Worm (Caenorhabditis elegans) whole organism, L4 larva: Measurements from ENCODE around the gene par-4.

Source experiments
- F44E2.7 ChIP-seq: fragments of 200-800 bp; sonication (Bioruptor generic); IDR thresholded peaks from 2 replicates; pipeline ENCODE4 v2.1.2; 2022; ENCODE audit warnings: missing genetic modification characterization, missing compliant biosample characterization
- F49E8.2 ChIP-seq: sonication (generic microtip); optimal IDR thresholded peaks from 2 replicates; lab custom pipeline; 2016; ENCODE audit warnings: missing compliant biosample characterization, mild to moderate bottlenecking, missing genetic modification characterization, borderline replicate concordance
- T20F7.1 ChIP-seq: fragments of 200-800 bp; sonication (Bioruptor generic); optimal IDR thresholded peaks from 2 replicates; lab custom pipeline; 2018; ENCODE audit warnings: mild to moderate bottlenecking, missing genetic modification characterization, missing compliant biosample characterization
- Y5F2A.4 ChIP-seq: fragments of 200-800 bp; sonication (Bioruptor generic); optimal IDR thresholded peaks from 2 replicates; lab custom pipeline; 2018; ENCODE audit warnings: mild to moderate bottlenecking, missing genetic modification characterization, missing compliant biosample characterization
- ZK546.5 ChIP-seq, 2 experiments: sonication (generic microtip); optimal IDR thresholded peaks; 2 replicates each; lab custom pipeline; 2017; ENCODE audit warnings: missing biosample characterization in 2 of 2, missing genetic modification characterization in 2 of 2
- aha-1 ChIP-seq: fragments of 150-350 bp; peaks from one replicate; lab custom pipeline; 2014; ENCODE audit warnings: missing biosample characterization, missing genetic modification characterization
- attf-4 ChIP-seq: sonication (generic microtip); optimal IDR thresholded peaks from 3 replicates; lab custom pipeline; 2017; ENCODE audit warnings: missing biosample characterization, missing genetic modification characterization
- ceh-62 ChIP-seq: sonication (generic microtip); optimal IDR thresholded peaks from 2 replicates; lab custom pipeline; 2017; ENCODE audit warnings: missing biosample characterization, missing genetic modification characterization
- daf-12 ChIP-seq: fragments of 150-350 bp; optimal IDR thresholded peaks from 2 replicates; lab custom pipeline; 2014; ENCODE audit warnings: missing biosample characterization, missing genetic modification reagents, missing genetic modification characterization
- egl-43 ChIP-seq: fragments of 200-800 bp; sonication (Bioruptor generic); IDR thresholded peaks from 2 replicates; pipeline ENCODE4 v1.3.6; 2022; ENCODE audit warnings: missing genetic modification reagents, missing genetic modification characterization, missing compliant biosample characterization
- gei-8 ChIP-seq: fragments of 200-800 bp; sonication (Bioruptor generic); optimal IDR thresholded peaks from 2 replicates; lab custom pipeline; 2018; ENCODE audit warnings: mild to moderate bottlenecking, missing genetic modification characterization, missing compliant biosample characterization
- hif-1 ChIP-seq, 2 experiments: sonication (generic microtip); optimal IDR thresholded peaks; 2 replicates each; lab custom pipeline; 2016 to 2017; ENCODE audit warnings: missing compliant biosample characterization in 2 of 2, missing genetic modification characterization in 2 of 2, missing genetic modification reagents in 2 of 2, missing genotype in 2 of 2, mild to moderate bottlenecking in 1 of 2
- hlh-11 ChIP-seq: fragments of 200-800 bp; sonication (Bioruptor generic); optimal IDR thresholded peaks from 2 replicates; lab custom pipeline; 2018; ENCODE audit warnings: mild to moderate bottlenecking, missing genetic modification characterization, missing compliant biosample characterization
- hlh-30 ChIP-seq: sonication (generic microtip); optimal IDR thresholded peaks from 2 replicates; lab custom pipeline; 2017; ENCODE audit warnings: antibody characterized with exemption, mild to moderate bottlenecking, missing genetic modification characterization, missing compliant biosample characterization; ENCODE audit not compliant: insufficient read depth
- lin-13 ChIP-seq: fragments of 150-350 bp; optimal IDR thresholded peaks from 2 replicates; lab custom pipeline; 2014; ENCODE audit warnings: missing biosample characterization, missing genetic modification reagents, missing genetic modification characterization
- lin-29 ChIP-seq: fragments of 200-800 bp; sonication (Bioruptor generic); IDR thresholded peaks from 2 replicates; pipeline ENCODE4 v1.3.6; 2022; ENCODE audit warnings: missing genetic modification reagents, missing genetic modification characterization, missing compliant biosample characterization
- lin-38 ChIP-seq: fragments of 200-800 bp; sonication (Bioruptor generic); IDR thresholded peaks from 2 replicates; pipeline ENCODE4 v1.3.6; 2022; ENCODE audit warnings: missing genetic modification reagents, missing genetic modification characterization, missing compliant biosample characterization
- madf-9 ChIP-seq: fragments of 200-800 bp; sonication (Bioruptor generic); conservative IDR thresholded peaks from 2 replicates; pipeline ENCODE4 v1.3.6; 2022; ENCODE audit warnings: missing genetic modification reagents, missing genetic modification characterization, missing compliant biosample characterization
- mdl-1 ChIP-seq, 2 experiments: fragments of 150-350 bp in 1 of 2; sonication (generic microtip) in 1 of 2; optimal IDR thresholded peaks; 2 replicates each; lab custom pipeline; 2014 to 2017; ENCODE audit warnings: missing biosample characterization in 2 of 2, missing genetic modification characterization in 2 of 2
- mes-2 ChIP-seq: sonication (generic microtip); optimal IDR thresholded peaks from 2 replicates; lab custom pipeline; 2016; ENCODE audit warnings: missing genotype, mild to moderate bottlenecking, missing genetic modification characterization, missing compliant biosample characterization; ENCODE audit not compliant: poor library complexity, severe bottlenecking
- mxl-2 ChIP-seq: fragments of 200-800 bp; sonication (Bioruptor generic); conservative IDR thresholded peaks from 2 replicates; pipeline ENCODE4 v1.3.6; 2022; ENCODE audit warnings: missing genetic modification reagents, missing genetic modification characterization, missing compliant biosample characterization
- mxl-3 ChIP-seq: fragments of 200-800 bp; sonication (Bioruptor generic); optimal IDR thresholded peaks from 2 replicates; lab custom pipeline; 2018; ENCODE audit warnings: mild to moderate bottlenecking, missing genetic modification characterization, missing compliant biosample characterization
- nhr-10 ChIP-seq: fragments of 150-350 bp; optimal IDR thresholded peaks from 2 replicates; lab custom pipeline; 2014; ENCODE audit warnings: missing biosample characterization, missing genetic modification characterization
- nhr-102 ChIP-seq: sonication (generic microtip); optimal IDR thresholded peaks from 2 replicates; lab custom pipeline; 2016; ENCODE audit warnings: mild to moderate bottlenecking, missing genetic modification characterization, moderate library complexity, missing compliant biosample characterization
- nhr-111 ChIP-seq: fragments of 200-800 bp; sonication (Bioruptor generic); optimal IDR thresholded peaks from 2 replicates; lab custom pipeline; 2018; ENCODE audit warnings: mild to moderate bottlenecking, missing genetic modification characterization, missing compliant biosample characterization
- nhr-42 ChIP-seq: fragments of 200-800 bp; sonication (Bioruptor generic); IDR thresholded peaks from 2 replicates; pipeline ENCODE4 v1.3.6; 2022; ENCODE audit warnings: missing genetic modification characterization, missing compliant biosample characterization
- nhr-48 ChIP-seq: sonication (generic microtip); optimal IDR thresholded peaks from 2 replicates; lab custom pipeline; 2016; ENCODE audit warnings: mild to moderate bottlenecking, missing genetic modification characterization, missing compliant biosample characterization
- nhr-76 ChIP-seq: fragments of 150-350 bp; optimal IDR thresholded peaks from 2 replicates; lab custom pipeline; 2014; ENCODE audit warnings: missing biosample characterization, missing genetic modification characterization
- pha-4 ChIP-seq, 2 experiments: fragments of 150-350 bp in 1 of 2; fragments of 200-800 bp in 1 of 2; sonication (Bioruptor generic) in 1 of 2; IDR thresholded peaks in 1 of 2; optimal IDR thresholded peaks in 1 of 2; 2 replicates each; pipeline versions ENCODE4 v1.3.6 to Lab custom; 2014 to 2022; ENCODE audit warnings: missing genetic modification characterization in 2 of 2, missing genetic modification reagents in 2 of 2, missing biosample characterization in 1 of 2, missing compliant biosample characterization in 1 of 2
- pqm-1 ChIP-seq: sonication (generic microtip); optimal IDR thresholded peaks from 2 replicates; lab custom pipeline; 2017; ENCODE audit warnings: missing biosample characterization, missing genetic modification characterization
- set-16 ChIP-seq: fragments of 200-800 bp; sonication (Bioruptor generic); IDR thresholded peaks from 2 replicates; pipeline ENCODE4 v1.3.6; 2022; ENCODE audit warnings: missing genetic modification reagents, missing genetic modification characterization, missing compliant biosample characterization
- snpc-4 ChIP-seq: fragments of 150-350 bp; optimal IDR thresholded peaks from 2 replicates; lab custom pipeline; 2014; ENCODE audit warnings: missing biosample characterization, missing genetic modification characterization
- spr-1 ChIP-seq: sonication (generic microtip); optimal IDR thresholded peaks from 2 replicates; lab custom pipeline; 2016; ENCODE audit warnings: mild to moderate bottlenecking, missing genetic modification characterization, missing compliant biosample characterization
- tag-97 ChIP-seq: fragments of 200-800 bp; sonication (Bioruptor generic); IDR thresholded peaks from 2 replicates; pipeline ENCODE4 v1.3.6; 2022; ENCODE audit warnings: missing genetic modification characterization, missing compliant biosample characterization
- unc-62 ChIP-seq, 3 experiments: fragments of 150-350 bp in 1 of 3; sonication (generic microtip); optimal IDR thresholded peaks in 2 of 3; peaks in 1 of 3; 1 replicate in 1 of 3; 2 replicates in 2 of 3; lab custom pipeline; 2014 to 2017; ENCODE audit warnings: missing biosample characterization in 3 of 3, missing genetic modification characterization in 3 of 3, missing genetic modification reagents in 3 of 3, missing genotype in 1 of 3
- zfp-2 ChIP-seq: sonication (generic microtip); optimal IDR thresholded peaks from 2 replicates; lab custom pipeline; 2016; ENCODE audit warnings: mild to moderate bottlenecking, missing genetic modification characterization, missing compliant biosample characterization
- zfp-3 ChIP-seq: fragments of 200-800 bp; sonication (Bioruptor generic); conservative IDR thresholded peaks from 2 replicates; pipeline ENCODE4 v1.3.6; 2022; ENCODE audit warnings: missing genetic modification reagents, missing genetic modification characterization, missing compliant biosample characterization
- zip-11 ChIP-seq: fragments of 200-800 bp; sonication (Bioruptor generic); IDR thresholded peaks from 2 replicates; pipeline ENCODE4 v1.3.6; 2022; ENCODE audit warnings: missing genetic modification characterization, missing compliant biosample characterization
- zip-2 ChIP-seq: fragments of 150-350 bp; optimal IDR thresholded peaks from 2 replicates; lab custom pipeline; 2014; ENCODE audit warnings: missing biosample characterization, missing genetic modification characterization

par-4 gene

ce11 chrV:18106055-18106454 lies 7.6 kb downstream of the par-4 start:
- no peak for TF ChIP-seq mes-2 (tag; lab: Kevin White, UChicago)
- TF ChIP-seq ceh-62 (tag; lab: Kevin White, UChicago), result no peak
- TF ChIP-seq pqm-1, result no peak
- TF ChIP-seq pha-4 (GFP tag; IDR thresholded peaks at IDR 0.05; lab: Robert Waterston, UW), result no peak
- TF ChIP-seq pha-4 (tag; optimal IDR thresholded peaks at IDR 0.05; lab: Kevin White, UChicago), result no peak
- TF ChIP-seq set-16 (GFP tag; lab: Robert Waterston, UW), result peak; percentile 72
- no peak for TF ChIP-seq lin-29
- TF ChIP-seq aha-1 (tag; lab: Kevin White, UChicago), result peak; percentile 72
- no peak for TF ChIP-seq attf-4
- no peak for TF ChIP-seq F49E8.2 (tag; lab: Kevin White, UChicago)
- 0 out of 2 replicates have a peak, but pooled peaks have one; percentile 22 for TF ChIP-seq egl-43 (GFP tag; lab: Robert Waterston, UW)
- TF ChIP-seq spr-1 (tag; lab: Kevin White, UChicago), result no peak
- no peak for TF ChIP-seq mdl-1 (tag; optimal IDR thresholded peaks at IDR 0.05; lab: Kevin White, UChicago)
- TF ChIP-seq zfp-3 (GFP tag; lab: Robert Waterston, UW), result no peak
- TF ChIP-seq lin-13 (GFP tag; lab: Kevin White, UChicago), result no peak

ce11 chrV:18107969-18108368 lies 9.5 kb downstream of the par-4 start, which contains the start of gene Y37H2A.1:
Gene Y37H2A.1, plus strand, starts transcription at chrV:18108269.
- TF ChIP-seq F44E2.7, result no peak
- TF ChIP-seq mxl-3 (GFP tag; lab: Kevin White, UChicago), result no peak
- TF ChIP-seq T20F7.1 (GFP tag; lab: Kevin White, UChicago), result no peak
- no peak for TF ChIP-seq tag-97
- TF ChIP-seq spr-1 (tag; lab: Kevin White, UChicago), result no peak
- no peak for TF ChIP-seq nhr-76
- TF ChIP-seq hlh-11 (tag; lab: Kevin White, UChicago), result no peak
- no peak for TF ChIP-seq hlh-30 (tag; lab: Kevin White, UChicago)
- TF ChIP-seq nhr-42 (GFP tag; lab: Robert Waterston, UW), result no peak
- no peak for TF ChIP-seq snpc-4
- no peak for TF ChIP-seq zip-2 (tag; lab: Kevin White, UChicago)
- no peak for TF ChIP-seq mxl-2 (GFP tag; lab: Robert Waterston, UW)
- TF ChIP-seq nhr-102, result no peak
- no peak for TF ChIP-seq lin-29
- no peak for TF ChIP-seq nhr-10 (tag; lab: Kevin White, UChicago)

ce11 chrV:18109449-18109848 lies 11.0 kb downstream of the par-4 start:
- TF ChIP-seq zfp-2 (no peak), unc-62 (GFP tag; optimal IDR thresholded peaks at IDR 0.05 in 1 of 2; lab: Kevin White, UChicago) (peak in 1 of 2 experiments; percentile 97), unc-62 (tag; optimal IDR thresholded peaks at IDR 0.05; lab: Kevin White, UChicago) (no peak), nhr-76 (no peak)

- peak; percentile 34 for TF ChIP-seq aha-1 (tag; lab: Kevin White, UChicago)
- TF ChIP-seq lin-38 (GFP tag; lab: Robert Waterston, UW), result peak; percentile 92
- TF ChIP-seq mes-2 (tag; lab: Kevin White, UChicago), result peak; percentile 45
Observed at ce11 chrV:18115054-18115453, 16.6 kb downstream of the par-4 start.

ce11 chrV:18123639-18124038 lies 25.2 kb downstream of the par-4 start, which contains the start of gene fbxa-107:
Gene fbxa-107, plus strand, starts transcription at chrV:18123939.
- TF ChIP-seq F49E8.2 (tag; lab: Kevin White, UChicago) (no peak), zip-11 (GFP tag; lab: Robert Waterston, UW) (no peak), attf-4 (no peak), gei-8 (GFP tag; lab: Kevin White, UChicago) (no peak), Y5F2A.4 (GFP tag; lab: Kevin White, UChicago) (no peak), nhr-48 (tag; lab: Kevin White, UChicago) (no peak), hif-1 (tag; optimal IDR thresholded peaks at IDR 0.05; lab: Kevin White, UChicago) (no peak), ceh-62 (tag; lab: Kevin White, UChicago) (no peak), nhr-111 (GFP tag; lab: Kevin White, UChicago) (no peak), daf-12 (tag; lab: Kevin White, UChicago) (no peak), madf-9 (GFP tag; lab: Robert Waterston, UW) (no peak), ZK546.5 (tag; optimal IDR thresholded peaks at IDR 0.05; lab: Kevin White, UChicago) (no peak)
- TF ChIP-seq, all 104 proteins: peak for 0
